Worm (Caenorhabditis elegans) whole organism, young adult: ENCODE measurements around the gene skr-21.

Source experiments
- B0336.3 ChIP-seq: fragments of 200-800 bp; sonication (Bioruptor generic); IDR thresholded peaks from 2 replicates; pipeline ENCODE4 v1.3.6; 2022; ENCODE audit warnings: missing genetic modification characterization, missing compliant biosample characterization
- F10E7.11 ChIP-seq: sonication (generic microtip); optimal IDR thresholded peaks from 2 replicates; lab custom pipeline; 2017; ENCODE audit warnings: mild to moderate bottlenecking, missing genetic modification characterization, moderate library complexity, missing compliant biosample characterization
- F23B12.7 ChIP-seq: sonication (generic microtip); optimal IDR thresholded peaks from 2 replicates; lab custom pipeline; 2017; ENCODE audit warnings: missing genetic modification characterization, mild to moderate bottlenecking, missing compliant biosample characterization, antibody characterized with exemption, moderate library complexity; ENCODE audit not compliant: insufficient read depth
- F49E8.2 ChIP-seq: sonication (generic microtip); optimal IDR thresholded peaks from 3 replicates; lab custom pipeline; 2017; ENCODE audit warnings: missing genetic modification characterization, mild to moderate bottlenecking, missing compliant biosample characterization, antibody characterized with exemption, moderate library complexity; ENCODE audit not compliant: insufficient read depth
- F55B11.4 ChIP-seq: sonication (generic microtip); optimal IDR thresholded peaks from 2 replicates; lab custom pipeline; 2016; ENCODE audit warnings: missing compliant biosample characterization, missing genetic modification characterization, borderline replicate concordance; ENCODE audit not compliant: insufficient read depth
- F57A8.1 ChIP-seq: fragments of 200-800 bp; sonication (Bioruptor generic); optimal IDR thresholded peaks from 2 replicates; lab custom pipeline; 2018; ENCODE audit warnings: mild to moderate bottlenecking, missing genetic modification characterization, moderate library complexity, missing compliant biosample characterization
- K11D2.4 ChIP-seq: fragments of 200-800 bp; sonication (Bioruptor generic); IDR thresholded peaks from 2 replicates; pipeline ENCODE4 v1.3.6; 2022; ENCODE audit warnings: missing genetic modification reagents, missing genetic modification characterization, missing compliant biosample characterization
- T07F8.4 ChIP-seq: sonication (generic microtip); optimal IDR thresholded peaks from 2 replicates; lab custom pipeline; 2016; ENCODE audit warnings: mild to moderate bottlenecking, missing genetic modification characterization, moderate library complexity, missing compliant biosample characterization
- Y53F4B.3 ChIP-seq: fragments of 200-800 bp; sonication (Bioruptor generic); IDR thresholded peaks from 2 replicates; pipeline ENCODE4 v1.3.6; 2022; ENCODE audit warnings: missing genetic modification reagents, missing genetic modification characterization, missing compliant biosample characterization
- akir-1 ChIP-seq: fragments of 200-800 bp; sonication (Bioruptor generic); optimal IDR thresholded peaks from 2 replicates; lab custom pipeline; 2018; ENCODE audit warnings: mild to moderate bottlenecking, missing genetic modification characterization, moderate library complexity, missing compliant biosample characterization
- aptf-3 ChIP-seq: fragments of 200-800 bp; sonication (Bioruptor generic); IDR thresholded peaks from 2 replicates; pipeline ENCODE4 v1.3.6; 2022; ENCODE audit warnings: missing genetic modification characterization, missing compliant biosample characterization
- attf-5 ChIP-seq: fragments of 200-800 bp; sonication (Bioruptor generic); optimal IDR thresholded peaks from 2 replicates; lab custom pipeline; 2018; ENCODE audit warnings: mild to moderate bottlenecking, missing genetic modification characterization, missing compliant biosample characterization
- attf-6 ChIP-seq: fragments of 200-800 bp; sonication (Bioruptor generic); IDR thresholded peaks from 2 replicates; pipeline ENCODE4 v1.3.6; 2022; ENCODE audit warnings: missing genetic modification reagents, missing genetic modification characterization, missing compliant biosample characterization
- bed-1 ChIP-seq: fragments of 200-800 bp; sonication (Bioruptor generic); IDR thresholded peaks from 2 replicates; pipeline ENCODE4 v1.3.6; 2022; ENCODE audit warnings: missing genetic modification reagents, missing genetic modification characterization, missing compliant biosample characterization
- ccch-3 ChIP-seq: fragments of 200-800 bp; sonication (Bioruptor generic); optimal IDR thresholded peaks from 2 replicates; lab custom pipeline; 2018; ENCODE audit warnings: mild to moderate bottlenecking, missing genetic modification characterization, missing compliant biosample characterization
- ceh-79 ChIP-seq: sonication (generic microtip); optimal IDR thresholded peaks from 2 replicates; lab custom pipeline; 2017; ENCODE audit warnings: mild to moderate bottlenecking, missing genetic modification characterization, missing compliant biosample characterization
- egl-44 ChIP-seq: fragments of 200-800 bp; sonication (Bioruptor generic); IDR thresholded peaks from 2 replicates; pipeline ENCODE4 v1.3.6; 2022; ENCODE audit warnings: missing genetic modification reagents, missing genetic modification characterization, missing compliant biosample characterization
- hlh-12 ChIP-seq: sonication (generic microtip); optimal IDR thresholded peaks from 2 replicates; lab custom pipeline; 2016; ENCODE audit warnings: missing genetic modification characterization, missing compliant biosample characterization
- hmg-20 ChIP-seq: fragments of 200-800 bp; sonication (Bioruptor generic); IDR thresholded peaks from 2 replicates; pipeline ENCODE4 v1.3.6; 2022; ENCODE audit warnings: missing genetic modification reagents, missing genetic modification characterization, missing compliant biosample characterization
- hrde-1 ChIP-seq: sonication (generic microtip); optimal IDR thresholded peaks from 2 replicates; lab custom pipeline; 2016; ENCODE audit warnings: missing genetic modification characterization, mild to moderate bottlenecking, missing compliant biosample characterization, moderate library complexity, missing genotype, missing genetic modification reagents, borderline replicate concordance
- lin-26 ChIP-seq: fragments of 200-800 bp; sonication (Bioruptor generic); IDR thresholded peaks from 2 replicates; pipeline ENCODE4 v1.3.6; 2022; ENCODE audit warnings: missing genetic modification reagents, missing genetic modification characterization, missing compliant biosample characterization
- lin-40 ChIP-seq: sonication (generic microtip); optimal IDR thresholded peaks from 2 replicates; lab custom pipeline; 2016; ENCODE audit warnings: missing genetic modification characterization, mild to moderate bottlenecking, missing compliant biosample characterization, missing genotype, missing genetic modification reagents
- lsy-27 ChIP-seq: sonication (generic microtip); optimal IDR thresholded peaks from 2 replicates; lab custom pipeline; 2017; ENCODE audit warnings: missing genetic modification characterization, mild to moderate bottlenecking, missing compliant biosample characterization, antibody characterized with exemption, missing genotype, borderline replicate concordance; ENCODE audit not compliant: insufficient read depth
- madf-10 ChIP-seq: sonication (generic microtip); optimal IDR thresholded peaks from 2 replicates; lab custom pipeline; 2016; ENCODE audit warnings: mild to moderate bottlenecking, missing genetic modification characterization, missing compliant biosample characterization
- madf-3 ChIP-seq: fragments of 200-800 bp; sonication (Bioruptor generic); IDR thresholded peaks from 2 replicates; pipeline ENCODE4 v1.3.6; 2022; ENCODE audit warnings: missing genetic modification reagents, missing genetic modification characterization, missing compliant biosample characterization
- madf-8 ChIP-seq: fragments of 200-800 bp; sonication (Bioruptor generic); conservative IDR thresholded peaks from 2 replicates; pipeline ENCODE4 v1.3.6; 2022; ENCODE audit warnings: missing genetic modification reagents, missing genetic modification characterization, missing compliant biosample characterization
- mel-28 ChIP-seq: sonication (generic microtip); optimal IDR thresholded peaks from 2 replicates; lab custom pipeline; 2016; ENCODE audit warnings: borderline replicate concordance, mild to moderate bottlenecking, missing genetic modification characterization, missing compliant biosample characterization
- mes-4 ChIP-seq: sonication (generic microtip); optimal IDR thresholded peaks from 2 replicates; lab custom pipeline; 2016; ENCODE audit warnings: missing genotype, missing genetic modification characterization, missing compliant biosample characterization
- mxl-1 ChIP-seq: sonication (generic microtip); optimal IDR thresholded peaks from 2 replicates; lab custom pipeline; 2016; ENCODE audit warnings: missing genetic modification characterization, missing compliant biosample characterization
- nfya-2 ChIP-seq: fragments of 200-800 bp; sonication (Bioruptor generic); IDR thresholded peaks from 2 replicates; pipeline ENCODE4 v1.3.6; 2022; ENCODE audit warnings: missing genetic modification reagents, missing genetic modification characterization, missing compliant biosample characterization
- nhr-120 ChIP-seq: fragments of 200-800 bp; sonication (Bioruptor generic); IDR thresholded peaks from 2 replicates; pipeline ENCODE4 v1.3.6; 2022; ENCODE audit warnings: missing genetic modification characterization, missing compliant biosample characterization
- nhr-80 ChIP-seq: sonication (generic microtip); optimal IDR thresholded peaks from 2 replicates; lab custom pipeline; 2016; ENCODE audit warnings: missing genetic modification characterization, missing compliant biosample characterization
- nhr-90 ChIP-seq: sonication (generic microtip); optimal IDR thresholded peaks from 2 replicates; lab custom pipeline; 2016; ENCODE audit warnings: missing genotype, mild to moderate bottlenecking, missing genetic modification characterization, missing compliant biosample characterization
- rec-8 ChIP-seq, 2 experiments: sonication (generic microtip); optimal IDR thresholded peaks; 2 replicates each; lab custom pipeline; 2016; ENCODE audit warnings: mild to moderate bottlenecking in 2 of 2, missing genetic modification characterization in 2 of 2, missing genetic modification reagents in 2 of 2, missing genotype in 2 of 2, missing biosample characterization in 1 of 2, missing compliant biosample characterization in 1 of 2, moderate library complexity in 1 of 2
- sea-2 ChIP-seq: fragments of 200-800 bp; sonication (Bioruptor generic); IDR thresholded peaks from 2 replicates; pipeline ENCODE4 v1.3.6; 2022; ENCODE audit warnings: missing genetic modification characterization, missing compliant biosample characterization
- snpc-1.1 ChIP-seq: sonication (generic microtip); optimal IDR thresholded peaks from 2 replicates; lab custom pipeline; 2017; ENCODE audit warnings: missing genetic modification characterization, mild to moderate bottlenecking, missing compliant biosample characterization, antibody characterized with exemption, moderate library complexity, missing genotype, missing genetic modification reagents; ENCODE audit not compliant: insufficient read depth
- somi-1 ChIP-seq: fragments of 200-800 bp; sonication (Bioruptor generic); optimal IDR thresholded peaks from 2 replicates; lab custom pipeline; 2018; ENCODE audit warnings: mild to moderate bottlenecking, missing genetic modification characterization, missing compliant biosample characterization
- tbp1 ChIP-seq: fragments of 200-800 bp; sonication (Bioruptor generic); optimal IDR thresholded peaks from 2 replicates; lab custom pipeline; 2018; ENCODE audit warnings: mild to moderate bottlenecking, missing genetic modification characterization, missing compliant biosample characterization
- tbx-9 ChIP-seq: sonication (generic microtip); optimal IDR thresholded peaks from 2 replicates; lab custom pipeline; 2016; ENCODE audit warnings: borderline replicate concordance, missing genetic modification characterization, inconsistent platforms, missing compliant biosample characterization
- unc-130 ChIP-seq: sonication (generic microtip); optimal IDR thresholded peaks from 2 replicates; lab custom pipeline; 2016; ENCODE audit warnings: missing genetic modification reagents, missing genetic modification characterization, missing compliant biosample characterization
- xnd-1 ChIP-seq: sonication (generic microtip); optimal IDR thresholded peaks from 2 replicates; lab custom pipeline; 2016; ENCODE audit warnings: missing genotype, missing genetic modification reagents, missing genetic modification characterization, missing compliant biosample characterization
- ztf-22 ChIP-seq: fragments of 200-800 bp; sonication (Bioruptor generic); optimal IDR thresholded peaks from 2 replicates; lab custom pipeline; 2018; ENCODE audit warnings: mild to moderate bottlenecking, missing genetic modification characterization, moderate library complexity, missing compliant biosample characterization

Gene skr-21

DNA sequence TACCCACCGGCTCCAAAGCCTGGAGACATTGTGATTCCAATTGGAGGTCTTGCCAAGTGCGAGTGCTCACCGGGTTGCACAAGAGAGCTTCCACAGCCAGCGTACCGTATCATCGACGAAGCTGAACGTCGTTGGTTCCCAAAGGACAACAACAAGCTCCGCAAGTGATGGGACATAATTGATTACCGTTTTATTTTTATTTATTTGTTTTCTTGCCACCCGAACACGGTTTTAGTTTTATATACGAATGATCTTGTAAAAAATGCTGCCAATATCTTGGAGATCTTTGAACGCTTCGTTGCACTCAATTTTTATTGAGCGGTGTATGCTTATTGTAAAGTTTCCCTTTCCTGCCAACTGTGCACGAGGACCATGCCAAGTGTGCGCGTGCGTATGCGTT, 11.7 kb upstream of the skr-21 start, which contains the start of gene K08H2.4:
Gene K08H2.4 (plus strand): TSS at position 301 of the 400 bp plus-strand sequence.
- TF ChIP-seq T07F8.4 (tag; lab: Kevin White, UChicago) (no peak), F10E7.11 (no peak), rec-8 (tag; optimal IDR thresholded peaks at IDR 0.05; lab: Kevin White, UChicago) (no peak), F49E8.2 (tag; lab: Kevin White, UChicago) (no peak), madf-10 (no peak), nhr-120 (no peak), mes-4 (tag; lab: Kevin White, UChicago) (no peak), nhr-90 (tag; lab: Kevin White, UChicago) (no peak), F23B12.7 (tag; lab: Kevin White, UChicago) (no peak), tbp1 (no peak), ceh-79 (no peak), ztf-22 (GFP tag; lab: Kevin White, UChicago) (no peak), mel-28 (tag; lab: Kevin White, UChicago) (no peak), lin-26 (GFP tag; lab: Robert Waterston, UW) (no peak), Y53F4B.3 (GFP tag; lab: Robert Waterston, UW) (no peak), B0336.3 (GFP tag; lab: Robert Waterston, UW) (no peak), hmg-20 (no peak), attf-6 (GFP tag; lab: Robert Waterston, UW) (no peak), tbx-9 (tag; lab: Kevin White, UChicago) (no peak)

ce11 chrX:13237102-13237501, 10.6 kb upstream of the skr-21 start, which contains the start of gene K08H2.3:
Gene K08H2.3 (plus strand): TSS chrX:13237402.
- TF ChIP-seq nhr-80 = no peak

DNA sequence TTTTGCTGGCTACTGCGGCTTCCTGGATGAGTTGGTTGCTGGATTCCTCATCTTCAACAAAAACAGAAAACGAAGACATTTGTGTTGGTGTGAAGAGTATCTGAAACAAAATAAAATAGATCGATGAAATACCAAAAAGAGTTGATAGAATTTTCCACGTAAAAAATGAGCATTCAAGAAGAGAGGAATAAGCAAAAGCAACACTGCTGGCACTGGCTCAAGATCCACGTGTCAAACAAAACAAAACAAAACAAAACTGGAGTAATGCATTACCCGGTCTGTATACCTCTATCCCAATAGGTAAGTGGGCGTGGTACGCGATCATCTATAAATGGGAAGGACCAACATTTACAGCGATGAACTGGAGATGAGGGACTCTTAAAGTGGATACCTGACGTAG, 8.4 kb upstream of the skr-21 start, which contains the start of gene K08H2.2:
Gene K08H2.2 (minus strand): TSS at position 101 of the 400 bp plus-strand sequence.
- TF ChIP-seq F49E8.2 (tag; lab: Kevin White, UChicago) = no peak
- no peak for TF ChIP-seq hlh-12 (tag; lab: Kevin White, UChicago)
- no peak for TF ChIP-seq sea-2
- no peak for TF ChIP-seq nfya-2 (GFP tag; lab: Robert Waterston, UW)

DNA sequence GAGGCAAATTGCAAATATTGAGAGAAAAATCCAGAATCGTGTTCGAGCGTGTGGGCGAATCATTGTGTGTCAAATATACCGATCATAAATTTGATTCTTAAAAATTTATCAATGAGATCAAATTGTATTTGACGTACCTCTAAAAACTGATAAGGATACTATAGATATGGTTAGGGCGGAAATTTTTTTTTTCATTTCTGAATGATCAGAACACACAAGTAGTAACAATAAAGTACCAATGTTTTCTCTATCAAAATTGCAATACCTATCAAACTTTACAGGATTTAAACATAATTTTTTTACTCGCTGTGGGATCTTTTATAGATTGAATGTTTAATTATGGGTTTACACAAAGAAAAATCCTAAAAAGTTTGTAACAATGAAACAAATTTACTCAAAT, 5.8 kb upstream of the skr-21 start, which contains the start of gene bgnt-1.5:
Gene bgnt-1.5 (minus strand): TSS at position 101 of the 400 bp plus-strand sequence.
- TF ChIP-seq mxl-1 = no peak
- no peak for TF ChIP-seq F57A8.1
- no peak for TF ChIP-seq aptf-3 (GFP tag; lab: Robert Waterston, UW)
- no peak for TF ChIP-seq egl-44 (GFP tag; lab: Robert Waterston, UW)
- no peak for TF ChIP-seq snpc-1.1 (tag; lab: Kevin White, UChicago)

ce11 chrX:13227778-13228177, 1.3 kb upstream of the skr-21 start:
- TF ChIP-seq akir-1 = no peak
- no peak for TF ChIP-seq lin-40
- TF ChIP-seq xnd-1 = no peak
- TF ChIP-seq attf-5 (GFP tag; lab: Kevin White, UChicago) = no peak
- TF ChIP-seq K11D2.4 = no peak
- TF ChIP-seq somi-1 = no peak
- TF ChIP-seq bed-1 (GFP tag; lab: Robert Waterston, UW) = no peak
- TF ChIP-seq F55B11.4 (tag; lab: Kevin White, UChicago) = no peak
- TF ChIP-seq madf-3 (GFP tag; lab: Robert Waterston, UW) = no peak
- no peak for TF ChIP-seq hrde-1 (tag; lab: Kevin White, UChicago)
- TF ChIP-seq ccch-3 = no peak
- no peak for TF ChIP-seq madf-8 (GFP tag; lab: Robert Waterston, UW)
- TF ChIP-seq lsy-27 = no peak
- TF ChIP-seq unc-130 = no peak
- TF ChIP-seq egl-44 (GFP tag; lab: Robert Waterston, UW) = no peak
- no peak for TF ChIP-seq aptf-3 (GFP tag; lab: Robert Waterston, UW)
